Worm (Caenorhabditis elegans) whole organism, L3 larva: Measurements from ENCODE around the gene ttr-7.
A peak's percentile ranks its signal among the peaks of the same experiment; 100 is the strongest.

ENCODE experiments used
- R02D3.7 ChIP-seq: fragments of 150-350 bp; optimal IDR thresholded peaks from 2 replicates; lab custom pipeline; 2014; ENCODE audit warnings: missing biosample characterization, missing genetic modification characterization
- ZK546.5 ChIP-seq: sonication (generic microtip); optimal IDR thresholded peaks from 2 replicates; lab custom pipeline; 2017; ENCODE audit warnings: missing biosample characterization, missing genetic modification characterization
- ama-1 ChIP-seq: fragments of 150-350 bp; optimal IDR thresholded peaks from 2 replicates; lab custom pipeline; 2018
- ceh-16 ChIP-seq: sonication (generic microtip); optimal IDR thresholded peaks from 2 replicates; lab custom pipeline; 2017; ENCODE audit warnings: missing biosample characterization, missing genetic modification characterization
- ceh-28 ChIP-seq: fragments of 150-350 bp; optimal IDR thresholded peaks from 2 replicates; lab custom pipeline; 2014; ENCODE audit warnings: missing biosample characterization, missing genetic modification reagents, missing genetic modification characterization
- ceh-9 ChIP-seq: sonication (generic microtip); optimal IDR thresholded peaks from 2 replicates; lab custom pipeline; 2018; ENCODE audit warnings: missing biosample characterization, missing genetic modification characterization
- daf-12 ChIP-seq: fragments of 150-350 bp; optimal IDR thresholded peaks from 2 replicates; lab custom pipeline; 2014; ENCODE audit warnings: missing biosample characterization, missing genetic modification reagents, missing genetic modification characterization
- egl-27 ChIP-seq: sonication (generic microtip); optimal IDR thresholded peaks from 4 replicates; lab custom pipeline; 2017; ENCODE audit warnings: missing biosample characterization, missing genetic modification reagents, missing genetic modification characterization
- egl-5 ChIP-seq: fragments of 150-350 bp; optimal IDR thresholded peaks from 2 replicates; lab custom pipeline; 2017; ENCODE audit warnings: missing biosample characterization, missing genetic modification reagents, missing genetic modification characterization, inconsistent platforms
- elt-1 ChIP-seq: fragments of 150-350 bp; optimal IDR thresholded peaks from 2 replicates; lab custom pipeline; 2014; ENCODE audit warnings: missing biosample characterization, missing genetic modification characterization
- elt-2 ChIP-seq: sonication (generic microtip); optimal IDR thresholded peaks from 2 replicates; lab custom pipeline; 2016; ENCODE audit warnings: missing genetic modification reagents, mild to moderate bottlenecking, missing genetic modification characterization, missing compliant biosample characterization
- elt-3 ChIP-seq, 3 experiments: fragments of 150-350 bp in 1 of 3; sonication (generic microtip) in 2 of 3; optimal IDR thresholded peaks; 2 replicates in 2 of 3; 4 replicates in 1 of 3; lab custom pipeline; 2014 to 2017; ENCODE audit warnings: missing biosample characterization in 3 of 3, missing genetic modification characterization in 3 of 3
- eor-1 ChIP-seq, 2 experiments: fragments of 150-350 bp; optimal IDR thresholded peaks; 2 replicates each; lab custom pipeline; 2014 to 2018; ENCODE audit warnings: missing biosample characterization in 2 of 2, missing genetic modification characterization in 2 of 2
- fkh-10 ChIP-seq: sonication (generic microtip); optimal IDR thresholded peaks from 2 replicates; lab custom pipeline; 2017; ENCODE audit warnings: missing biosample characterization, missing genetic modification reagents, missing genetic modification characterization
- fos-1 ChIP-seq: fragments of 150-350 bp; optimal IDR thresholded peaks from 2 replicates; lab custom pipeline; 2014; ENCODE audit warnings: missing biosample characterization, missing genetic modification characterization
- hmg-11 ChIP-seq: sonication (generic microtip); optimal IDR thresholded peaks from 2 replicates; lab custom pipeline; 2016; ENCODE audit warnings: missing genetic modification characterization, missing compliant biosample characterization
- jun-1 ChIP-seq: fragments of 150-350 bp; optimal IDR thresholded peaks from 2 replicates; lab custom pipeline; 2014; ENCODE audit warnings: missing biosample characterization, missing genetic modification reagents, missing genetic modification characterization
- lin-15B ChIP-seq: fragments of 150-350 bp; optimal IDR thresholded peaks from 2 replicates; lab custom pipeline; 2014; ENCODE audit warnings: missing biosample characterization, missing genetic modification characterization
- lin-39 ChIP-seq: fragments of 150-350 bp; optimal IDR thresholded peaks from 2 replicates; lab custom pipeline; 2018; ENCODE audit warnings: missing biosample characterization, missing genetic modification reagents, missing genetic modification characterization
- lsy-12 ChIP-seq: sonication (generic microtip); optimal IDR thresholded peaks from 2 replicates; lab custom pipeline; 2016; ENCODE audit warnings: mild to moderate bottlenecking, missing genetic modification characterization, missing compliant biosample characterization
- mdl-1 ChIP-seq: fragments of 150-350 bp; optimal IDR thresholded peaks from 2 replicates; lab custom pipeline; 2014; ENCODE audit warnings: missing biosample characterization, missing genetic modification characterization
- mml-1 ChIP-seq: fragments of 150-350 bp; sonication (generic microtip); optimal IDR thresholded peaks from 3 replicates; lab custom pipeline; 2014; ENCODE audit warnings: missing biosample characterization, missing genetic modification characterization
- nfya-1 ChIP-seq: sonication (generic microtip); optimal IDR thresholded peaks from 2 replicates; lab custom pipeline; 2017; ENCODE audit warnings: missing genetic modification characterization, mild to moderate bottlenecking, missing compliant biosample characterization, antibody characterized with exemption, moderate library complexity; ENCODE audit not compliant: insufficient read depth
- nhr-12 ChIP-seq: fragments of 150-350 bp; optimal IDR thresholded peaks from 2 replicates; lab custom pipeline; 2014; ENCODE audit warnings: missing biosample characterization, missing genetic modification characterization
- nhr-23 ChIP-seq: fragments of 150-350 bp; optimal IDR thresholded peaks from 2 replicates; lab custom pipeline; 2014; ENCODE audit warnings: missing biosample characterization, missing genetic modification reagents, missing genetic modification characterization
- nhr-237 ChIP-seq: fragments of 150-350 bp; optimal IDR thresholded peaks from 2 replicates; lab custom pipeline; 2014; ENCODE audit warnings: missing biosample characterization, missing genetic modification characterization
- nhr-25 ChIP-seq: sonication (generic microtip); optimal IDR thresholded peaks from 2 replicates; lab custom pipeline; 2017; ENCODE audit warnings: missing biosample characterization, missing genetic modification characterization
- nhr-28 ChIP-seq: fragments of 150-350 bp; optimal IDR thresholded peaks from 2 replicates; lab custom pipeline; 2014; ENCODE audit warnings: missing biosample characterization, missing genetic modification characterization
- nhr-67 ChIP-seq: fragments of 150-350 bp; optimal IDR thresholded peaks from 2 replicates; lab custom pipeline; 2014; ENCODE audit warnings: missing biosample characterization, missing genetic modification characterization
- nhr-76 ChIP-seq: fragments of 150-350 bp; sonication (generic microtip); optimal IDR thresholded peaks from 5 replicates; lab custom pipeline; 2014; ENCODE audit warnings: missing biosample characterization, missing genetic modification characterization
- pha-4 ChIP-seq: fragments of 150-350 bp; optimal IDR thresholded peaks from 2 replicates; lab custom pipeline; 2014; ENCODE audit warnings: missing biosample characterization, missing genetic modification reagents, missing genetic modification characterization
- pqm-1 ChIP-seq: fragments of 150-350 bp; optimal IDR thresholded peaks from 2 replicates; lab custom pipeline; 2017; ENCODE audit warnings: missing biosample characterization, missing genetic modification characterization, inconsistent platforms
- skn-1 ChIP-seq: fragments of 150-350 bp; optimal IDR thresholded peaks from 2 replicates; lab custom pipeline; 2014; ENCODE audit warnings: missing biosample characterization, missing genetic modification characterization
- snpc-4 ChIP-seq: fragments of 150-350 bp; optimal IDR thresholded peaks from 2 replicates; lab custom pipeline; 2014; ENCODE audit warnings: missing biosample characterization, missing genetic modification characterization
- tbx-2 ChIP-seq: sonication (generic microtip); optimal IDR thresholded peaks from 2 replicates; lab custom pipeline; 2016; ENCODE audit warnings: mild to moderate bottlenecking, missing genetic modification characterization, missing compliant biosample characterization
- unc-39 ChIP-seq: sonication (generic microtip); optimal IDR thresholded peaks from 4 replicates; lab custom pipeline; 2017; ENCODE audit warnings: missing biosample characterization, missing genetic modification characterization
- unc-62 ChIP-seq: fragments of 150-350 bp; sonication (generic microtip); optimal IDR thresholded peaks from 4 replicates; lab custom pipeline; 2014; ENCODE audit warnings: missing biosample characterization, missing genetic modification reagents, missing genetic modification characterization
- zag-1 ChIP-seq: fragments of 150-350 bp; optimal IDR thresholded peaks from 2 replicates; lab custom pipeline; 2014; ENCODE audit warnings: missing biosample characterization, missing genetic modification characterization
- ztf-11 ChIP-seq: fragments of 150-350 bp; optimal IDR thresholded peaks from 2 replicates; lab custom pipeline; 2014; ENCODE audit warnings: missing biosample characterization, missing genetic modification characterization
- ztf-4 ChIP-seq: fragments of 150-350 bp; optimal IDR thresholded peaks from 2 replicates; lab custom pipeline; 2014; ENCODE audit warnings: missing biosample characterization, missing genetic modification characterization

ttr-7 gene

DNA sequence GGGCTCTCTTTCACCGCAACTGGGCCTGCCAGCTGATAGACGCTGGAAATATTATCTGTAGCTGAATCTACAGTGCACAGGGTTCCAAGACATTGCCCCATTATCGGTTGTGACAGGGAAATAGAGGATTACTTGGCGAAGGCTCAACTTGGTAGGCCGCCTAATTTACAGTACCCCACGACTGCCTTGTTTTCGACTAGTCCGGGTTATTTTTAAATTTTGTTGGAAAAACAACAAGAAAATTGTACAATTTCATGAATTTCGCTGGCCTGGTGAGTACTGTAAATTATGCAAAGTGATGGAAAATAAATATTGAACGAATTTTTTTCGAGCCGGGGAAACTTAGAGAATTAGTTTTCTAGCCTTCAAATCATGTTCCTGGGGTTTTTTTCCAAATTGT lies 30.3 kb downstream of the ttr-7 start, which contains the start of gene T19C3.7:
Gene T19C3.7 (minus strand): TSS at position 101 of the 400 bp plus-strand sequence.
- TF ChIP-seq eor-1 (tag; optimal IDR thresholded peaks at IDR 0.05; lab: Kevin White, UChicago) (no peak), egl-5 (no peak), elt-1 (tag; lab: Kevin White, UChicago) (no peak), lin-39 (tag; lab: Kevin White, UChicago) (no peak), nhr-76 (tag; lab: Kevin White, UChicago) (no peak), daf-12 (tag; lab: Kevin White, UChicago) (no peak), lsy-12 (tag; lab: Kevin White, UChicago) (no peak), ztf-4 (tag; lab: Kevin White, UChicago) (no peak), nhr-23 (no peak), R02D3.7 (no peak), jun-1 (no peak), ZK546.5 (no peak), ztf-11 (no peak), mdl-1 (tag; lab: Kevin White, UChicago) (no peak), elt-3 (tag; optimal IDR thresholded peaks at IDR 0.05; lab: Kevin White, UChicago) (no peak), zag-1 (no peak)

- TF ChIP-seq unc-62 (GFP tag; lab: Kevin White, UChicago) = no peak
- TF ChIP-seq egl-27 (tag; lab: Kevin White, UChicago) = no peak
- TF ChIP-seq snpc-4 (tag; lab: Kevin White, UChicago) = no peak
- no peak for TF ChIP-seq ceh-16
- TF ChIP-seq elt-1 (tag; lab: Kevin White, UChicago) = no peak
- TF ChIP-seq daf-12 (tag; lab: Kevin White, UChicago) = no peak
- TF ChIP-seq mml-1 (tag; lab: Kevin White, UChicago) = no peak
- TF ChIP-seq nhr-23 = no peak
These were observed 32.5 kb downstream of the ttr-7 start, which contains the start of gene sbds-1 for ce11 chrIII:638319-638718. Gene sbds-1, minus strand, starts transcription at chrIII:638419.

DNA sequence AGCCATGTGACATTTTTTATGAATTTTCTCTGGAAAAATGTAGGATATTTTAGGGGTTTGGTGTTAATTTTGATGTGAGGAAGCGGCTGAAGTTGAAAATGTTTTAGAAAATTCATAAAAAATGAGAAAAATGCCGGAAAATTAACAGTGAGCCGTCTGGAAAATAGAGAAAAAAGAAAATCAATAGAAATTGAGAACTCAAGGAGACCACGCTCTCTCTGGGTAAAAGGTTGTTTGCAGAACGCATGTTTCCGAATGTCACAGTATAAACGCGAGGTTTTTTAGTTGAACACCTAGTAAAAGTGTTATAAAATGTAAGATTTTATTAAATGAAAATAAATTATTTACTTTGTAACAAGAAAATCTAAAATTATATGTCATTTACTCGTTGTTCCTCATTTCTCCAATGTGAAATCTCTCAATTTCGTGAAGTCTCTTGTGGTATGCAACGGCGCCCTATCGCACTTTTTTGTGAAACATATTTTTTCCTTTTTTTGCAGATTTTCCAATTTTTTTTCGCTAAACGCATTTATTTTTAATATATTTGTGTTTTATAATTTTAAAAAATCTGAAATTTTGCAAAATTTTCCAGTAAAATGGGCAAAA lies 34.5 kb downstream of the ttr-7 start, which contains the start of the genes tag-266 and tag-267:
Gene tag-266 (minus strand): TSS at position 29 of the 606 bp plus-strand sequence.
Gene tag-267 (plus strand): TSS at position 593 of the 606 bp plus-strand sequence.
- peak; percentile 21 for TF ChIP-seq lsy-12 (tag; lab: Kevin White, UChicago)
- peak; percentile 42 for TF ChIP-seq elt-2 (tag; lab: Kevin White, UChicago)
- no peak for TF ChIP-seq fos-1 (tag; lab: Kevin White, UChicago)
- TF ChIP-seq nhr-12 (tag; lab: Kevin White, UChicago) = no peak
- TF ChIP-seq nhr-23 = peak; percentile 38
- no peak for TF ChIP-seq tbx-2
- peak; percentile 77 for TF ChIP-seq fkh-10 (GFP tag; lab: Kevin White, UChicago)
- no peak for TF ChIP-seq elt-3 (tag; optimal IDR thresholded peaks at IDR 0.05; lab: Kevin White, UChicago)
- TF ChIP-seq nfya-1 (tag; lab: Kevin White, UChicago) = peak; percentile 59
- no peak for TF ChIP-seq hmg-11
- peak; percentile 89 for TF ChIP-seq pha-4
- TF ChIP-seq lin-15B (tag; lab: Kevin White, UChicago) = peak; percentile 83
- TF ChIP-seq nhr-25 (tag; lab: Kevin White, UChicago) = no peak
- TF ChIP-seq nhr-67 (tag; lab: Kevin White, UChicago) = no peak
- TF ChIP-seq eor-1 (tag; optimal IDR thresholded peaks at IDR 0.05; lab: Kevin White, UChicago) = peak in 1 of 2 experiments; percentile 20
- TF ChIP-seq ama-1 (lab: Kevin White, UChicago) = no peak
- peak; percentile 34 for TF ChIP-seq jun-1
- TF ChIP-seq ceh-16 = no peak
- TF ChIP-seq daf-12 (tag; lab: Kevin White, UChicago) = no peak
- TF ChIP-seq ceh-9 (tag; lab: Kevin White, UChicago) = no peak
- no peak for TF ChIP-seq unc-39 (tag; lab: Kevin White, UChicago)
- TF ChIP-seq nhr-237 (tag; lab: Kevin White, UChicago) = no peak
- TF ChIP-seq skn-1 (tag; lab: Kevin White, UChicago) = no peak
- peak; percentile 69 for TF ChIP-seq ceh-28 (tag; lab: Kevin White, UChicago)
- TF ChIP-seq pqm-1 (tag; lab: Kevin White, UChicago) = peak; percentile 18
- no peak for TF ChIP-seq nhr-28
- peak; percentile 18 for TF ChIP-seq R02D3.7
